Worm (Caenorhabditis elegans) whole organism, L3 larva: ENCODE data around the gene C18D11.7.
"Not testable (repeated sequence)": the region's sequence is repeated elsewhere in the genome, so short reads cannot be mapped to it uniquely, and the experiment has no call there.

Experiments
- aly-2 ChIP-seq: fragments of 150-350 bp; optimal IDR thresholded peaks from 2 replicates; lab custom pipeline; 2014; ENCODE audit warnings: missing biosample characterization, missing genetic modification characterization
- ceh-28 ChIP-seq: fragments of 150-350 bp; optimal IDR thresholded peaks from 2 replicates; lab custom pipeline; 2014; ENCODE audit warnings: missing biosample characterization, missing genetic modification reagents, missing genetic modification characterization
- fkh-10 ChIP-seq: sonication (generic microtip); optimal IDR thresholded peaks from 2 replicates; lab custom pipeline; 2017; ENCODE audit warnings: missing biosample characterization, missing genetic modification reagents, missing genetic modification characterization
- fos-1 ChIP-seq: fragments of 150-350 bp; optimal IDR thresholded peaks from 2 replicates; lab custom pipeline; 2014; ENCODE audit warnings: missing biosample characterization, missing genetic modification characterization
- mml-1 ChIP-seq: fragments of 150-350 bp; sonication (generic microtip); optimal IDR thresholded peaks from 3 replicates; lab custom pipeline; 2014; ENCODE audit warnings: missing biosample characterization, missing genetic modification characterization
- nhr-11 ChIP-seq: fragments of 150-350 bp; optimal IDR thresholded peaks from 2 replicates; lab custom pipeline; 2014; ENCODE audit warnings: missing biosample characterization, missing genetic modification characterization
- nhr-12 ChIP-seq: fragments of 150-350 bp; optimal IDR thresholded peaks from 2 replicates; lab custom pipeline; 2014; ENCODE audit warnings: missing biosample characterization, missing genetic modification characterization
- nhr-237 ChIP-seq: fragments of 150-350 bp; optimal IDR thresholded peaks from 2 replicates; lab custom pipeline; 2014; ENCODE audit warnings: missing biosample characterization, missing genetic modification characterization
- nhr-25 ChIP-seq: sonication (generic microtip); optimal IDR thresholded peaks from 2 replicates; lab custom pipeline; 2017; ENCODE audit warnings: missing biosample characterization, missing genetic modification characterization
- nhr-28 ChIP-seq: fragments of 150-350 bp; optimal IDR thresholded peaks from 2 replicates; lab custom pipeline; 2014; ENCODE audit warnings: missing biosample characterization, missing genetic modification characterization
- nhr-77 ChIP-seq: fragments of 150-350 bp; optimal IDR thresholded peaks from 2 replicates; lab custom pipeline; 2014; ENCODE audit warnings: missing biosample characterization, missing genetic modification characterization
- snpc-4 ChIP-seq: fragments of 150-350 bp; optimal IDR thresholded peaks from 2 replicates; lab custom pipeline; 2014; ENCODE audit warnings: missing biosample characterization, missing genetic modification characterization
- tbx-2 ChIP-seq: sonication (generic microtip); optimal IDR thresholded peaks from 2 replicates; lab custom pipeline; 2016; ENCODE audit warnings: mild to moderate bottlenecking, missing genetic modification characterization, missing compliant biosample characterization
- unc-39 ChIP-seq: sonication (generic microtip); optimal IDR thresholded peaks from 4 replicates; lab custom pipeline; 2017; ENCODE audit warnings: missing biosample characterization, missing genetic modification characterization

DNA sequence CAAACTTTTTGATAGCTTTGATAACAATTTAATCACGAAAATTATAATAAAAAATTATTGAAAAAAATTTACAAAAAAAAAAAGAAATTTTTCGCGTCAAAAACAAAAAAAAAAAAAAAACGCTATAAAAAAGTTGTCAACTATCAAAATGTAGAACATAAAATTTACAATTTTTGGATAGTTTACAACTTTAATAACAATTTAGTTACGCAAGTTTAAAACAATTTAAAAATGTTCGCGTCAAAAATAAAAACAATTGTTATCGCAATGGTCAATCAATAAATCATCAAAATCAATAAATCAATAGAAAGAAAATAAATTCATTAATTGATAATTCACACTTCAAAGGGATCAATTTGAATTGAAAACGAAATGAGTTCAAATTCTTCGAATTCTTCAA is 19.2 kb downstream of the C18D11.7 start, which contains the start of gene C24H11.1:
- TF ChIP-seq snpc-4 (tag; lab: Kevin White, UChicago); nhr-25 (tag; lab: Kevin White, UChicago); unc-39 (tag; lab: Kevin White, UChicago); nhr-11 (tag; lab: Kevin White, UChicago); aly-2 (tag; lab: Kevin White, UChicago); ceh-28 (tag; lab: Kevin White, UChicago); nhr-77 (tag; lab: Kevin White, UChicago); mml-1; fkh-10 (GFP tag; lab: Kevin White, UChicago); nhr-12; fos-1 (tag; lab: Kevin White, UChicago); nhr-28 (tag; lab: Kevin White, UChicago); tbx-2 (tag; lab: Kevin White, UChicago); nhr-237 (tag; lab: Kevin White, UChicago): not testable (repeated sequence)
